Worm (Caenorhabditis elegans) whole organism, mixed stage, embryonic: Measurements from ENCODE around the gene noa-1.

Experiments
- elt-1 ChIP-seq: sonication (generic microtip); optimal IDR thresholded peaks from 2 replicates; lab custom pipeline; 2017; ENCODE audit warnings: missing genetic modification characterization, mild to moderate bottlenecking, missing compliant biosample characterization, antibody characterized with exemption, moderate library complexity, borderline replicate concordance; ENCODE audit not compliant: insufficient read depth
- elt-3 ChIP-seq: fragments of 150-350 bp; optimal IDR thresholded peaks from 2 replicates; lab custom pipeline; 2014; ENCODE audit warnings: missing biosample characterization, missing genetic modification characterization
- flh-1 ChIP-seq: fragments of 200-800 bp; sonication (Bioruptor generic); optimal IDR thresholded peaks from 2 replicates; lab custom pipeline; 2018; ENCODE audit warnings: mild to moderate bottlenecking, missing genetic modification characterization, moderate library complexity, missing compliant biosample characterization
- ham-2 ChIP-seq: fragments of 200-800 bp; sonication (Bioruptor generic); optimal IDR thresholded peaks from 2 replicates; lab custom pipeline; 2018; ENCODE audit warnings: mild to moderate bottlenecking, missing genetic modification characterization, missing compliant biosample characterization
- mab-5 ChIP-seq: fragments of 150-350 bp; optimal IDR thresholded peaks from 2 replicates; lab custom pipeline; 2014; ENCODE audit warnings: missing biosample characterization, missing genetic modification characterization
- nhr-28 ChIP-seq: fragments of 150-350 bp; optimal IDR thresholded peaks from 2 replicates; lab custom pipeline; 2014; ENCODE audit warnings: missing biosample characterization, missing genetic modification characterization
- nhr-76 ChIP-seq: sonication (generic microtip); optimal IDR thresholded peaks from 2 replicates; lab custom pipeline; 2017; ENCODE audit warnings: missing biosample characterization, missing genetic modification characterization
- sem-2 ChIP-seq: fragments of 200-800 bp; sonication (Bioruptor generic); optimal IDR thresholded peaks from 2 replicates; lab custom pipeline; 2018; ENCODE audit warnings: mild to moderate bottlenecking, missing genetic modification characterization, missing compliant biosample characterization
- snpc-4 ChIP-seq: fragments of 150-350 bp; optimal IDR thresholded peaks from 2 replicates; lab custom pipeline; 2014; ENCODE audit warnings: missing biosample characterization, missing genetic modification characterization
- tbx-8 ChIP-seq: fragments of 200-800 bp; sonication (Bioruptor generic); optimal IDR thresholded peaks from 2 replicates; lab custom pipeline; 2018; ENCODE audit warnings: mild to moderate bottlenecking, missing genetic modification characterization, moderate library complexity, missing compliant biosample characterization
- unc-62 ChIP-seq: fragments of 150-350 bp; optimal IDR thresholded peaks from 2 replicates; lab custom pipeline; 2014; ENCODE audit warnings: missing biosample characterization, missing genetic modification reagents, missing genetic modification characterization

DNA sequence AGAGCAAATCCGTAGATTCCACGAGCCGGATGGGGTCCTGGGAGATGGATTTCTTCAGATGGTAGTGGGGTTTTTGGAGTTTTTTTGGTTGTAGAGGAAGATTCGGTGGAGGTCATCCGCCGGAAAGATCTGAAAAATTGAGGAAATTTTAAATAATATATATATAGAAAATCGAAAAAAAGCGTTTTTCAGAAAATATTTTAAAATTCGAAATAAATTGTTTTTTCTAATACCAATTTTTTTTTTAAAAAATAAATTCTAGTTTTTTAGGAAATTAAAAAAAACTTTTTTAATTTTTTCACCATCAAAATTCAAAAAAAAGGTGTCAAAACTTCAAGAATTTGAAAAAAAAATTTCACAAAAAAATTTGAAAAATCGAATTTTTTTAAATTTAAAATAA, at the start of gene noa-1, which contains the start of gene Y48E1B.17:
- TF ChIP-seq elt-3 (tag; lab: Kevin White, UChicago), result no peak
- TF ChIP-seq ham-2 (GFP tag; lab: Kevin White, UChicago), result no peak
- no peak for TF ChIP-seq flh-1 (GFP tag; lab: Kevin White, UChicago)
- no peak for TF ChIP-seq snpc-4 (tag; lab: Kevin White, UChicago)
- no peak for TF ChIP-seq nhr-76 (tag; lab: Kevin White, UChicago)
- no peak for TF ChIP-seq tbx-8 (GFP tag; lab: Kevin White, UChicago)
- no peak for TF ChIP-seq unc-62 (GFP tag; lab: Kevin White, UChicago)
- TF ChIP-seq mab-5 (tag; lab: Kevin White, UChicago), result no peak
- no peak for TF ChIP-seq elt-1 (tag; lab: Kevin White, UChicago)
- TF ChIP-seq sem-2 (GFP tag; lab: Kevin White, UChicago), result no peak
- no peak for TF ChIP-seq nhr-28
